Worm (Caenorhabditis elegans) whole organism, L1 larva: ENCODE data around the gene Y43F8B.11.

Experiments
- C04F5.9 ChIP-seq: sonication (generic microtip); optimal IDR thresholded peaks from 2 replicates; lab custom pipeline; 2016; ENCODE audit warnings: missing genetic modification characterization, missing compliant biosample characterization
- C16A3.4 ChIP-seq: fragments of 150-350 bp; optimal IDR thresholded peaks from 2 replicates; lab custom pipeline; 2014; ENCODE audit warnings: missing biosample characterization, missing genetic modification characterization
- Y116A8C.19 ChIP-seq: sonication (generic microtip); optimal IDR thresholded peaks from 2 replicates; lab custom pipeline; 2016; ENCODE audit warnings: missing compliant biosample characterization, missing genetic modification characterization, borderline replicate concordance
- alr-1 ChIP-seq: fragments of 200-800 bp; sonication (Bioruptor generic); optimal IDR thresholded peaks from 2 replicates; lab custom pipeline; 2018; ENCODE audit warnings: borderline replicate concordance, mild to moderate bottlenecking, missing genetic modification characterization, missing compliant biosample characterization
- aly-2 ChIP-seq: fragments of 150-350 bp; optimal IDR thresholded peaks from 2 replicates; lab custom pipeline; 2014; ENCODE audit warnings: missing biosample characterization, missing genetic modification characterization
- blmp-1 ChIP-seq: fragments of 150-350 bp; optimal IDR thresholded peaks from 2 replicates; lab custom pipeline; 2014; ENCODE audit warnings: missing biosample characterization, missing genetic modification characterization
- ceh-63 ChIP-seq: fragments of 200-800 bp; sonication (Bioruptor generic); optimal IDR thresholded peaks from 2 replicates; lab custom pipeline; 2018; ENCODE audit warnings: mild to moderate bottlenecking, missing genetic modification characterization, missing compliant biosample characterization
- ceh-82 ChIP-seq, 3 experiments: fragments of 150-350 bp in 1 of 3; sonication (generic microtip) in 2 of 3; optimal IDR thresholded peaks; 2 replicates each; lab custom pipeline; 2014 to 2017; ENCODE audit warnings: missing biosample characterization in 3 of 3, missing genetic modification characterization in 3 of 3
- ces-1 ChIP-seq: fragments of 150-350 bp; optimal IDR thresholded peaks from 2 replicates; lab custom pipeline; 2014; ENCODE audit warnings: missing biosample characterization, missing genetic modification reagents, missing genetic modification characterization
- dpl-1 ChIP-seq, 3 experiments: fragments of 150-350 bp in 2 of 3; sonication (generic microtip) in 1 of 3; optimal IDR thresholded peaks; 2 replicates each; lab custom pipeline; 2014 to 2017; ENCODE audit warnings: missing biosample characterization in 3 of 3, missing genetic modification characterization in 3 of 3, missing genetic modification reagents in 3 of 3
- dsc-1 ChIP-seq: sonication (generic microtip); optimal IDR thresholded peaks from 2 replicates; lab custom pipeline; 2016; ENCODE audit warnings: mild to moderate bottlenecking, missing genetic modification characterization, missing compliant biosample characterization
- efl-1 ChIP-seq, 4 experiments: fragments of 150-350 bp; optimal IDR thresholded peaks in 3 of 4; peaks in 1 of 4; 1 replicate in 1 of 4; 2 replicates in 3 of 4; lab custom pipeline; 2014; ENCODE audit warnings: missing biosample characterization in 2 of 4, missing genetic modification characterization in 2 of 4, missing genetic modification reagents in 2 of 4
- egl-13 ChIP-seq: sonication (generic microtip); optimal IDR thresholded peaks from 2 replicates; lab custom pipeline; 2016; ENCODE audit warnings: missing genotype, missing genetic modification reagents, missing genetic modification characterization, missing compliant biosample characterization
- egl-27 ChIP-seq, 2 experiments: fragments of 150-350 bp in 1 of 2; sonication (generic microtip); optimal IDR thresholded peaks; 3 replicates each; lab custom pipeline; 2017 to 2018; ENCODE audit warnings: missing biosample characterization in 2 of 2, missing genetic modification characterization in 2 of 2, missing genetic modification reagents in 2 of 2
- elt-2 ChIP-seq: sonication (generic microtip); optimal IDR thresholded peaks from 2 replicates; lab custom pipeline; 2016; ENCODE audit warnings: missing genetic modification characterization, mild to moderate bottlenecking, inconsistent platforms, missing compliant biosample characterization, missing genetic modification reagents
- fkh-4 ChIP-seq: sonication (generic microtip); optimal IDR thresholded peaks from 2 replicates; lab custom pipeline; 2016; ENCODE audit warnings: missing compliant biosample characterization, missing genetic modification characterization, borderline replicate concordance
- fkh-8 ChIP-seq: sonication (generic microtip); optimal IDR thresholded peaks from 2 replicates; lab custom pipeline; 2016; ENCODE audit warnings: mild to moderate bottlenecking, missing genetic modification characterization, missing compliant biosample characterization
- lin-35 ChIP-seq, 2 experiments: fragments of 150-350 bp; optimal IDR thresholded peaks; 2 replicates each; lab custom pipeline; 2014; ENCODE audit warnings: missing biosample characterization in 2 of 2, missing genetic modification characterization in 2 of 2, missing genetic modification reagents in 2 of 2
- lir-3 ChIP-seq: sonication (generic microtip); optimal IDR thresholded peaks from 2 replicates; lab custom pipeline; 2016; ENCODE audit warnings: mild to moderate bottlenecking, missing genetic modification characterization, moderate library complexity, missing compliant biosample characterization; ENCODE audit not compliant: poor library complexity
- lsy-2 ChIP-seq, 2 experiments: fragments of 150-350 bp; optimal IDR thresholded peaks; 2 replicates each; lab custom pipeline; 2014; ENCODE audit warnings: missing biosample characterization in 2 of 2, missing genetic modification characterization in 2 of 2
- mef-2 ChIP-seq: fragments of 150-350 bp; optimal IDR thresholded peaks from 2 replicates; lab custom pipeline; 2014; ENCODE audit warnings: missing biosample characterization, missing genetic modification characterization
- nhr-11 ChIP-seq: fragments of 150-350 bp; optimal IDR thresholded peaks from 2 replicates; lab custom pipeline; 2014; ENCODE audit warnings: missing biosample characterization, missing genetic modification characterization
- nhr-12 ChIP-seq: sonication (generic microtip); optimal IDR thresholded peaks from 2 replicates; lab custom pipeline; 2017; ENCODE audit warnings: missing biosample characterization, missing genetic modification characterization
- nhr-19 ChIP-seq: fragments of 200-800 bp; sonication (Bioruptor generic); conservative IDR thresholded peaks from 2 replicates; pipeline ENCODE4 v1.3.6; 2022; ENCODE audit warnings: missing genetic modification characterization, missing compliant biosample characterization
- nhr-237 ChIP-seq: fragments of 150-350 bp; optimal IDR thresholded peaks from 2 replicates; lab custom pipeline; 2014; ENCODE audit warnings: missing biosample characterization, missing genetic modification characterization
- nhr-76 ChIP-seq: sonication (generic microtip); optimal IDR thresholded peaks from 2 replicates; lab custom pipeline; 2017; ENCODE audit warnings: missing biosample characterization, missing genetic modification characterization
- nhr-84 ChIP-seq: sonication (generic microtip); optimal IDR thresholded peaks from 2 replicates; lab custom pipeline; 2017; ENCODE audit warnings: missing biosample characterization, missing genetic modification characterization
- nhr-85 ChIP-seq: sonication (generic microtip); peaks from one replicate; lab custom pipeline; 2016; ENCODE audit warnings: missing genetic modification characterization, inconsistent platforms, missing compliant biosample characterization
- nhr-90 ChIP-seq: sonication (generic microtip); optimal IDR thresholded peaks from 2 replicates; lab custom pipeline; 2016; ENCODE audit warnings: mild to moderate bottlenecking, missing genetic modification characterization, missing compliant biosample characterization; ENCODE audit not compliant: poor library complexity
- pax-3 ChIP-seq: fragments of 200-800 bp; sonication (Bioruptor generic); optimal IDR thresholded peaks from 2 replicates; lab custom pipeline; 2018; ENCODE audit warnings: mild to moderate bottlenecking, missing genetic modification characterization, moderate library complexity, missing compliant biosample characterization
- pqm-1 ChIP-seq: sonication (generic microtip); optimal IDR thresholded peaks from 3 replicates; lab custom pipeline; 2017; ENCODE audit warnings: missing biosample characterization, missing genetic modification characterization
- rnt-1 ChIP-seq: sonication (generic microtip); optimal IDR thresholded peaks from 2 replicates; lab custom pipeline; 2016; ENCODE audit warnings: mild to moderate bottlenecking, missing genetic modification characterization, moderate library complexity, missing compliant biosample characterization
- sup-37 ChIP-seq: fragments of 200-800 bp; sonication (Bioruptor generic); optimal IDR thresholded peaks from 2 replicates; lab custom pipeline; 2018; ENCODE audit warnings: mild to moderate bottlenecking, missing genetic modification characterization, missing compliant biosample characterization
- swsn-7 ChIP-seq: sonication (generic microtip); optimal IDR thresholded peaks from 2 replicates; lab custom pipeline; 2016; ENCODE audit warnings: missing genetic modification characterization, missing compliant biosample characterization
- tlp-1 ChIP-seq: fragments of 150-350 bp; optimal IDR thresholded peaks from 2 replicates; lab custom pipeline; 2014; ENCODE audit warnings: missing biosample characterization, missing genetic modification characterization
- unc-98 ChIP-seq: fragments of 200-800 bp; sonication (Bioruptor generic); IDR thresholded peaks from 2 replicates; pipeline ENCODE4 v1.3.6; 2022; ENCODE audit warnings: missing genetic modification characterization, missing compliant biosample characterization
- zag-1 ChIP-seq: fragments of 150-350 bp; optimal IDR thresholded peaks from 2 replicates; lab custom pipeline; 2014; ENCODE audit warnings: missing biosample characterization, missing genetic modification characterization
- ztf-4 ChIP-seq: fragments of 150-350 bp; optimal IDR thresholded peaks from 2 replicates; lab custom pipeline; 2014; ENCODE audit warnings: missing biosample characterization, missing genetic modification characterization

The Y43F8B.11 gene

DNA sequence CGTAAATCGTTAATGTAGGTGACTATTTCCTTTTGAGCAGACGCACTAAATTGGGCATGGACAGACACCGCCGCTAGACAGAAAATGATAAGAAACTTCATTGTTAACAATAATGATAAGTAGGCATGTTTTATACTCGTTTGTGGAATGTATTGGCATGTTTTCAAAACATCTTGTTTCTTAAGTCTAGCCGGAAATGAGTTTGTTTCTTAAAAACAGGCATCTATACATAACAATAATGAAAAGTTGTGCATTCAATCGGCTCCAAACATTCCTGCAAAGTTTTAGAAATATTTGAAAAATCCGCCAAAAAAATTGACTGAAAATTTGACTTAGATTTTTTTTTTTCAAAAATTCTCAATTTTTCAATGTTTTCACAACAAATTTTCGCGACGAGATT, 25.1 kb downstream of the Y43F8B.11 start, which contains the start of gene scl-21:
Gene scl-21, minus strand, starts transcription at position 101 of the 400 bp plus-strand sequence.
- TF ChIP-seq nhr-11 (tag; lab: Kevin White, UChicago) (no peak), egl-13 (no peak), nhr-12 (tag; lab: Kevin White, UChicago) (no peak), nhr-84 (no peak), elt-2 (tag; lab: Kevin White, UChicago) (no peak), fkh-8 (tag; lab: Kevin White, UChicago) (no peak), nhr-19 (GFP tag; lab: Robert Waterston, UW) (no peak)

DNA sequence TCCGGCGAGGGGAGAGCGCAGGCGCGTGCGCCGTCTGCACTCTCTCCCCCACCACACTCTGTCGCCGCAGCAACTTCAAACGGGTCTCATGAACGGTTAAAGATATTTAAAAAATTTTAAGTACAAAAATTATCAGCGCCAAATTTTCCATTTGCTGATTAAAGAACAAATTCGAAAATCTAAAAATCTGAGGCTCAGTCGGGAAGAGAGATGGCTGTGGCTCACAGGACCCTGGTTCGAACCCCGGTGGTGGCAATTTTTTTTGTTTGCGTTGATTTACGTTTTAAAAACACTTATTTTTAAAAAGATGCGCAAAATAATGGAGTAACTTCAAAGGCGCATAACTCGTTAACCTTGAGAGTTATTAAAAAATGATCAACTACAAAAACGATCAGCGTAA, 26.6 kb downstream of the Y43F8B.11 start:
- TF ChIP-seq dpl-1 (GFP tag; optimal IDR thresholded peaks at IDR 0.05; lab: Kevin White, UChicago) (no peak), ceh-63 (GFP tag; lab: Kevin White, UChicago) (no peak), unc-98 (no peak), aly-2 (tag; lab: Kevin White, UChicago) (no peak), C16A3.4 (tag; lab: Kevin White, UChicago) (no peak), sup-37 (GFP tag; lab: Kevin White, UChicago) (no peak), egl-13 (no peak), mef-2 (tag; lab: Kevin White, UChicago) (no peak), C04F5.9 (tag; lab: Kevin White, UChicago) (no peak), lir-3 (tag; lab: Kevin White, UChicago) (no peak)

DNA sequence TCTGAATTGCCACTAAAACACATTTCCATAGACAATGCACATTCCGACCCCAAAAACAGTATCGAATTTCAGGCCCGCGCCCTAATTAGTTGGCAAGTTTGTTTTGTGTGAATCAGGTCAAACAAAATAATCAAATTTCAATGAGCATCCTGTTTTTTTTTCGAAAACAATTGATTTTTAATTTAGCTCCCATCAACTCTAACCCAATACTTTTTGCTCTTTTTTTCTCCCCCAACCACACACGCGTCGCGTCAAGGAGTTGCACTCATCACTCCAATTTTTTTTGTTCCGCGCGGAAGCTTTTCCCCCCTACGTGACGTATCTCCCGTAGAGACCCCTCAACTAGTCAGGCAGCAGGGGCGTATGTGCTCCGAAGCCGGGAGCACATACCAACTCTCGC, 30.9 kb downstream of the Y43F8B.11 start:
- no peak for TF ChIP-seq nhr-237 (tag; lab: Kevin White, UChicago)
- no peak for TF ChIP-seq ceh-82 (tag; optimal IDR thresholded peaks at IDR 0.05; lab: Kevin White, UChicago)
- no peak for TF ChIP-seq nhr-19 (GFP tag; lab: Robert Waterston, UW)
- no peak for TF ChIP-seq pax-3 (tag; lab: Kevin White, UChicago)
- TF ChIP-seq blmp-1 = no peak
- no peak for TF ChIP-seq nhr-90 (tag; lab: Kevin White, UChicago)
- TF ChIP-seq swsn-7 = no peak
- TF ChIP-seq lir-3 (tag; lab: Kevin White, UChicago) = no peak
- no peak for TF ChIP-seq nhr-76 (tag; lab: Kevin White, UChicago)
- TF ChIP-seq fkh-4 (tag; lab: Kevin White, UChicago) = no peak
- no peak for TF ChIP-seq egl-27 (tag; optimal IDR thresholded peaks at IDR 0.05; lab: Kevin White, UChicago)
- TF ChIP-seq tlp-1 = no peak
- TF ChIP-seq efl-1 (optimal IDR thresholded peaks at IDR 0.05; lab: Kevin White, UChicago) = no peak
- TF ChIP-seq efl-1 (GFP tag; optimal IDR thresholded peaks at IDR 0.05 in 1 of 2; lab: Kevin White, UChicago) = no peak
- no peak for TF ChIP-seq zag-1
- no peak for TF ChIP-seq unc-98

DNA sequence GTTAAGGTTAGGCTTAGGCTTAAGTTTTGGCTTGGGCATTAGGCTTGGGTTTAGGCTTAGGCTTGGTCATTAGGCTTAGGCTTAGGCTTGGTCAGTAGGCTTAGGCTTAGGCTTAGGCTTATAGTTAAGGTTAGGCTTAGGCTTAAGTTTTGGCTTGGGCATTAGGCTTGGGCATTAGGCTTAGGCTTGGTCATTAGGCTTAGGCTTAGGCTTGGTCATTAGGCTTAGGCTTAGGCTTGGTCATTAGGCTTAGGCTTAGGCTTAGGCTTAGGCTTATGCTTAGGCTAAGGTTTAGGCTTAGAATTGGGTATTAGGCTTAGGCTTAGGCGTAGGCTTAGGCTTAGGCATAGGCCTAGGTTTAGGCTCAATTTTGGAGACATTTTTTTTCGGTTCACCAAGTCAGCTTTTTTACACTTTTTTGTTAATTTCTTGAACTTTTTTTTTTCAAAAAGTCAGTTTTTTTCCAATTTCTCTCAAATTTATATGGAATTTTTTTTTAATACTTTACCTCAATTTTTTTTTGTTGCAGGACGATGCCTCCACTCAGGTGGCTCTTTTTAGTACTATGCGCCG, 32.2 kb downstream of the Y43F8B.11 start, which contains the start of gene Y43F8B.3:
Gene Y43F8B.3, plus strand, starts transcription at position 523 of the 573 bp plus-strand sequence.
- TF ChIP-seq alr-1 (tag; lab: Kevin White, UChicago) (no peak), sup-37 (GFP tag; lab: Kevin White, UChicago) (no peak), fkh-8 (tag; lab: Kevin White, UChicago) (no peak), ces-1 (no peak), pqm-1 (no peak), Y116A8C.19 (no peak), lsy-2 (tag; optimal IDR thresholded peaks at IDR 0.05; lab: Kevin White, UChicago) (no peak)

- TF ChIP-seq rnt-1 (tag; lab: Kevin White, UChicago) (no peak), efl-1 (optimal IDR thresholded peaks at IDR 0.05; lab: Kevin White, UChicago) (no peak), efl-1 (GFP tag; optimal IDR thresholded peaks at IDR 0.05 in 1 of 2; lab: Kevin White, UChicago) (peak in 1 of 2 experiments; percentile 19), mef-2 (tag; lab: Kevin White, UChicago) (no peak), nhr-11 (tag; lab: Kevin White, UChicago) (no peak), nhr-85 (tag; lab: Kevin White, UChicago) (no peak), ztf-4 (no peak), nhr-237 (tag; lab: Kevin White, UChicago) (no peak), lin-35 (GFP tag; optimal IDR thresholded peaks at IDR 0.05; lab: Kevin White, UChicago) (no peak), dsc-1 (tag; lab: Kevin White, UChicago) (no peak)
- TF ChIP-seq, all 84 proteins: peak for 1
Observed at ce11 chrV:19509061-19509460, 38.6 kb downstream of the Y43F8B.11 start.
